Fruit fly (Drosophila melanogaster): ENCODE results near the gene rdgC.

DNA sequence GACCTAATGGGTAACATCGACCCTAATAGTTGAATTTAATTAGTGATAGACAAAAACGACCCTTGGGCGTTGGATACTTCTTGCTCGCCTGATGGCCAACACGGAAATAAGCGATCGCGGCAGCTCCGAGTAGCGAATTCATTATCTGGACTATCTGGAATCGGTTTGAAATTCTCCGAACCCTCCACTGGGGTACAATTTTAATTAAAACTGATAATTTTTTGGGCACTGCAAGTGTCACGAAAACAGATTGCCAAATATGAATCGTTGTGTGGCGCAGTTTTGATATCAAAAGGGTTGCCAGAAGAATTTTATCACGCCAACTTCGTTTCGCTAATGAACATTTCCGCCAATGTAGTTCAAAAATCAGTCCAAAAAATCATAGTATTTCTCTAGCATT, 38.0 kb upstream of the rdgC start:
- TF ChIP-seq CG8159 (tag; optimal IDR thresholded peaks at IDR 0.05) (no peak), CG4496 (GFP tag; IDR thresholded peaks at IDR 0.05) (no peak), CG13204 (GFP tag; optimal IDR thresholded peaks at IDR 0.05) (no peak), CG10348 (GFP tag; IDR thresholded peaks at IDR 0.05) (no peak), rn (GFP tag; IDR thresholded peaks at IDR 0.05) (no peak), CG17806 (tag; optimal IDR thresholded peaks at IDR 0.05) (no peak), EcR (GFP tag; optimal IDR thresholded peaks at IDR 0.05) (no peak), CG14655 (GFP tag; optimal IDR thresholded peaks at IDR 0.05) (no peak), CG8301 (tag; optimal IDR thresholded peaks at IDR 0.05) (no peak), fd96Ca (GFP tag; IDR thresholded peaks at IDR 0.05) (no peak), Ets98B (GFP tag; IDR thresholded peaks at IDR 0.05) (no peak), CG15710 (tag; optimal IDR thresholded peaks at IDR 0.05) (no peak), D1 (tag; optimal IDR thresholded peaks at IDR 0.05) (no peak), Pif1B (GFP tag; optimal IDR thresholded peaks at IDR 0.05) (no peak)
